Worm (Caenorhabditis elegans): ENCODE results near the gene srx-46.
"Not testable (repeated sequence)": the region's sequence is repeated elsewhere in the genome, so short reads cannot be mapped to it uniquely, and the experiment has no call there.

srx-46 gene

ce11 chrV:9373473-9373872 is 20.4 kb downstream of the srx-46 start, which contains the start of gene E02C12.8:
Gene E02C12.8 (minus strand): TSS chrV:9373613.
- TF ChIP-seq efl-3 (GFP tag; optimal IDR thresholded peaks at IDR 0.05) (no peak), unc-98 (GFP tag; IDR thresholded peaks at IDR 0.05) (no peak), sup-37 (GFP tag; optimal IDR thresholded peaks at IDR 0.05) (no peak), elt-2 (tag; optimal IDR thresholded peaks at IDR 0.05) (peak; percentile 71), zag-1 (tag; optimal IDR thresholded peaks at IDR 0.05) (no peak), nhr-20 (tag; optimal IDR thresholded peaks at IDR 0.05) (peak; percentile 32), ceh-88 (GFP tag; IDR thresholded peaks at IDR 0.05) (no peak), lin-14 (GFP tag; optimal IDR thresholded peaks at IDR 0.05) (no peak), ceh-82 (tag; optimal IDR thresholded peaks at IDR 0.05) (no peak), pqm-1 (tag; optimal IDR thresholded peaks at IDR 0.05) (peak; percentile 24), nhr-76 (tag; optimal IDR thresholded peaks at IDR 0.05) (no peak), xbp-1 (tag; optimal IDR thresholded peaks at IDR 0.05) (no peak), zip-4 (GFP tag; optimal IDR thresholded peaks at IDR 0.05) (no peak)

- TF ChIP-seq snpc-4 (tag; optimal IDR thresholded peaks at IDR 0.05) = no peak
- TF ChIP-seq zip-4 (GFP tag; optimal IDR thresholded peaks at IDR 0.05) = no peak
- no peak for TF ChIP-seq unc-62 (GFP tag; optimal IDR thresholded peaks at IDR 0.05)
- TF ChIP-seq lin-15B (tag; optimal IDR thresholded peaks at IDR 0.05) = no peak
- no peak for TF ChIP-seq skn-1 (tag; optimal IDR thresholded peaks at IDR 0.05)
Observed at ce11 chrV:9375378-9375777, 22.3 kb downstream of the srx-46 start, which contains the start of gene E02C12.9. Gene E02C12.9 (minus strand): TSS chrV:9375478.

- no peak for TF ChIP-seq nhr-71 (tag; optimal IDR thresholded peaks at IDR 0.05)
- no peak for TF ChIP-seq efl-1 (optimal IDR thresholded peaks at IDR 0.05)
- peak in 1 of 2 experiments; percentile 2 for TF ChIP-seq efl-1 (GFP tag; optimal IDR thresholded peaks at IDR 0.05 in 1 of 2)
- no peak for TF ChIP-seq fos-1 (tag; optimal IDR thresholded peaks at IDR 0.05)
- no peak for TF ChIP-seq hlh-4 (tag; optimal IDR thresholded peaks at IDR 0.05)
- TF ChIP-seq aly-2 (tag; optimal IDR thresholded peaks at IDR 0.05) = no peak
- no peak for TF ChIP-seq ces-1 (GFP tag; optimal IDR thresholded peaks at IDR 0.05)
- TF ChIP-seq pax-3 (tag; optimal IDR thresholded peaks at IDR 0.05) = no peak
- peak; percentile 41 for TF ChIP-seq nhr-85 (tag)
- TF ChIP-seq swsn-7 (tag; optimal IDR thresholded peaks at IDR 0.05) = no peak
- no peak for TF ChIP-seq unc-98 (GFP tag; IDR thresholded peaks at IDR 0.05)
- TF ChIP-seq snpc-4 (tag; optimal IDR thresholded peaks at IDR 0.05) = no peak
- no peak for TF ChIP-seq zag-1 (tag; optimal IDR thresholded peaks at IDR 0.05)
Observed at ce11 chrV:9376417-9376816, 23.4 kb downstream of the srx-46 start, which contains the start of gene E02C12.19. Gene E02C12.19 (minus strand): TSS chrV:9376517.

- TF ChIP-seq nhr-90 (tag; optimal IDR thresholded peaks at IDR 0.05; ENCODE audit: poor library complexity) (no peak), hlh-4 (tag; optimal IDR thresholded peaks at IDR 0.05) (no peak), sup-37 (GFP tag; optimal IDR thresholded peaks at IDR 0.05) (no peak), nhr-11 (tag; optimal IDR thresholded peaks at IDR 0.05) (no peak), efl-1 (optimal IDR thresholded peaks at IDR 0.05) (no peak), efl-1 (GFP tag; optimal IDR thresholded peaks at IDR 0.05 in 1 of 2) (peak in 1 of 2 experiments; percentile 89), aly-2 (tag; optimal IDR thresholded peaks at IDR 0.05) (no peak), ceh-63 (GFP tag; optimal IDR thresholded peaks at IDR 0.05) (no peak), nhr-77 (tag; optimal IDR thresholded peaks at IDR 0.05) (no peak)
Observed at ce11 chrV:9378335-9378734, 25.3 kb downstream of the srx-46 start, which contains the start of gene E02C12.10. Gene E02C12.10 (minus strand): TSS chrV:9378409.

- not testable (repeated sequence) for TF ChIP-seq nhr-20, tlp-1, mdl-1 (tag; optimal IDR thresholded peaks at IDR 0.05)
Observed at ce11 chrV:9379808-9380207, 26.8 kb downstream of the srx-46 start, which contains the start of gene E02C12.11. Gene E02C12.11 (minus strand): TSS chrV:9379908.
